Worm (Caenorhabditis elegans): ENCODE results near the gene T23F11.11.

T23F11.11 gene

ce11 chrIII:4666753-4667400 lies 4.5 kb downstream of the T23F11.11 start (continued):
- TF ChIP-seq ttx-3 (tag; optimal IDR thresholded peaks at IDR 0.05) = no peak
- TF ChIP-seq rnt-1 (tag; optimal IDR thresholded peaks at IDR 0.05) = peak; percentile 36
- TF ChIP-seq ceh-14 (tag; optimal IDR thresholded peaks at IDR 0.05) = no peak
- no peak for TF ChIP-seq fkh-6 (tag; optimal IDR thresholded peaks at IDR 0.05)
- TF ChIP-seq nfya-1 (tag; optimal IDR thresholded peaks at IDR 0.05) = peak; percentile 79
- peak; percentile 60 for TF ChIP-seq hlh-30 (tag; optimal IDR thresholded peaks at IDR 0.05; ENCODE audit: insufficient read depth)
- TF ChIP-seq dve-1 (tag; optimal IDR thresholded peaks at IDR 0.05) = no peak
- no peak for TF ChIP-seq pha-4 (tag; optimal IDR thresholded peaks at IDR 0.05)
- TF ChIP-seq pat-9 (tag; optimal IDR thresholded peaks at IDR 0.05) = no peak
- peak; percentile 29 for TF ChIP-seq hlh-8 (tag; optimal IDR thresholded peaks at IDR 0.05)
- peak; percentile 26 for TF ChIP-seq C08G9.2 (tag; optimal IDR thresholded peaks at IDR 0.05)
- TF ChIP-seq madf-2 (tag; optimal IDR thresholded peaks at IDR 0.05) = no peak
- TF ChIP-seq ama-1 (optimal IDR thresholded peaks at IDR 0.05) = no peak
- peak; percentile 40 for TF ChIP-seq che-1 (tag; optimal IDR thresholded peaks at IDR 0.05)
- no peak; the same call in 1 of the 2 replicates for TF ChIP-seq sox-2 (GFP tag; IDR thresholded peaks at IDR 0.05)
- no peak for TF ChIP-seq fkh-10 (GFP tag; optimal IDR thresholded peaks at IDR 0.05)
- TF ChIP-seq ceh-30 (tag; optimal IDR thresholded peaks at IDR 0.05) = peak; percentile 38
- TF ChIP-seq pax-1 (tag; optimal IDR thresholded peaks at IDR 0.05) = no peak
- no peak for TF ChIP-seq ceh-22 (tag; optimal IDR thresholded peaks at IDR 0.05)
- peak; percentile 41 for TF ChIP-seq ceh-2 (tag; optimal IDR thresholded peaks at IDR 0.05)

DNA sequence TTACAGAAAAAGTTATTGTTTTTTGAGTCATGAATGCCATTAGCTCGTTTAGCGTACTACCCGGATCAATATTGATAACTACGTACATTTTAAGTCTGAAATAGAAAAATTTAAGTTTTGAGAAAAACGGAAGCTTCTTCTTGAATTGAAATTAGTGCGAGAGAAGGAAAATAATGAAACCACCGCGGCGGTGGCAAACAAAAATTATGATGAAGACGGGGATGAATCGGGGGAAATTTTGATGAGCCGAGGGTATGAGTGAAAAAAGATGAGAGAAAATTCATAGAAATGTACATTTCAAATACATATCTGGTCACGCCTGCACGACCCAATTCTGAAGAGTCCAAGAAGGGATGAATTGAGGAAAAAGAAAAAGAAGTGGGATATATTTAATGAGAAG lies 6.1 kb downstream of the T23F11.11 start, which contains the start of gene T23F11.4:
Gene T23F11.4 (minus strand): TSS at position 101 of the 400 bp plus-strand sequence.
- no peak for TF ChIP-seq dmd-4 (tag; optimal IDR thresholded peaks at IDR 0.05; ENCODE audit: borderline replicate concordance)
- no peak for TF ChIP-seq hlh-6 (tag; optimal IDR thresholded peaks at IDR 0.05)
- TF ChIP-seq mec-3 (tag; optimal IDR thresholded peaks at IDR 0.05; ENCODE audit: borderline replicate concordance) = no peak
- no peak for TF ChIP-seq ceh-6 (GFP tag; optimal IDR thresholded peaks at IDR 0.05)
- TF ChIP-seq ceh-24 (tag; optimal IDR thresholded peaks at IDR 0.05) = no peak
- no peak for TF ChIP-seq ceh-45 (GFP tag; IDR thresholded peaks at IDR 0.05)
- no peak for TF ChIP-seq pat-9 (tag; optimal IDR thresholded peaks at IDR 0.05)
- no peak for TF ChIP-seq pros-1 (tag; optimal IDR thresholded peaks at IDR 0.05)
- TF ChIP-seq ceh-2 (tag; optimal IDR thresholded peaks at IDR 0.05) = no peak
- no peak for TF ChIP-seq ttx-3 (tag; optimal IDR thresholded peaks at IDR 0.05)
- no peak for TF ChIP-seq odd-2 (tag; optimal IDR thresholded peaks at IDR 0.05)
- TF ChIP-seq pqm-1 (tag; optimal IDR thresholded peaks at IDR 0.05) = no peak
- no peak for TF ChIP-seq che-1 (tag; optimal IDR thresholded peaks at IDR 0.05)
- TF ChIP-seq sox-4 (tag; optimal IDR thresholded peaks at IDR 0.05) = no peak
- TF ChIP-seq lim-6 (tag; optimal IDR thresholded peaks at IDR 0.05) = no peak
- TF ChIP-seq pha-4 (tag; optimal IDR thresholded peaks at IDR 0.05) = no peak

DNA sequence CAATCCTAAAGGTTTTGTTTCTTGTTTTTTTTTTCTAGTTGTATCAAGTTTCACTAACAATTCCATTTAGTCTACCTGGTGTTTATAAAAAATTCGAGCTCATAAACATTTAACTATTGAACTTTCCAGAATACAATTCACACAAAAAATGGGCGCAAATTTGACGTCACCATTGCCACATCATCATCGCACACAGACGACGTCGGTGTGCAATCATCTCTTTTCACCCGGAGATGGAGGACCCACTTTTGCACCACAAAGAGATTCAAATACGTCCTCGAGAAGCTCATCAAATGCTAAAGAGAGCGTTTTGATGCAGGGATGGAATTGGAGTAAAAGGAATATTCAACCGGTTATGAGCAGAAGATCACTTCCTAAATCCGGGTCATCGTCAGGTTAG lies 12.0 kb downstream of the T23F11.11 start:
- no peak for TF ChIP-seq dve-1 (tag; optimal IDR thresholded peaks at IDR 0.05)
- no peak for TF ChIP-seq odd-2 (tag; optimal IDR thresholded peaks at IDR 0.05)
- TF ChIP-seq fkh-6 (tag; optimal IDR thresholded peaks at IDR 0.05) = no peak
- no peak for TF ChIP-seq sox-2 (GFP tag; IDR thresholded peaks at IDR 0.05)
- TF ChIP-seq sox-4 (tag; optimal IDR thresholded peaks at IDR 0.05) = no peak
- no peak for TF ChIP-seq pag-3 (tag; optimal IDR thresholded peaks at IDR 0.05; ENCODE audit: borderline replicate concordance)
- no peak for TF ChIP-seq unc-3 (GFP tag; conservative IDR thresholded peaks at IDR 0.05)
- no peak for TF ChIP-seq unc-3 (tag; optimal IDR thresholded peaks at IDR 0.05)
- TF ChIP-seq ceh-18 (tag; optimal IDR thresholded peaks at IDR 0.05) = no peak
- TF ChIP-seq ceh-19 (GFP tag; optimal IDR thresholded peaks at IDR 0.05) = no peak
- TF ChIP-seq K02D7.2 (tag; optimal IDR thresholded peaks at IDR 0.05) = no peak
- no peak for TF ChIP-seq nhr-232 (tag; optimal IDR thresholded peaks at IDR 0.05)
- no peak for TF ChIP-seq zip-5 (tag; optimal IDR thresholded peaks at IDR 0.05)
- no peak for TF ChIP-seq pqm-1 (tag; optimal IDR thresholded peaks at IDR 0.05)
- TF ChIP-seq ceh-2 (tag; optimal IDR thresholded peaks at IDR 0.05) = no peak
- no peak for TF ChIP-seq che-1 (tag; optimal IDR thresholded peaks at IDR 0.05)
- no peak for TF ChIP-seq pha-2 (tag; optimal IDR thresholded peaks at IDR 0.05)
- no peak for TF ChIP-seq ceh-14 (tag; optimal IDR thresholded peaks at IDR 0.05)
- TF ChIP-seq elt-2 (tag; optimal IDR thresholded peaks at IDR 0.05) = no peak
- TF ChIP-seq pha-4 (tag; optimal IDR thresholded peaks at IDR 0.05) = no peak
- TF ChIP-seq K09A11.1 (tag; optimal IDR thresholded peaks at IDR 0.05; ENCODE audit: insufficient read depth) = no peak

All from whole organism, late embryonic.